Fruit fly (Drosophila melanogaster) Kc167 (cell line): Measurements from ENCODE around the gene Hel89B.

Experiments
- Myc ChIP-seq: fragments of >200 bp; optimal IDR thresholded peaks from 2 replicates; lab custom pipeline; 2017; ENCODE audit warnings: missing external identifiers
- h ChIP-seq: fragments of >200 bp; optimal IDR thresholded peaks from 3 replicates; lab custom pipeline; 2018; ENCODE audit warnings: missing external identifiers
- insv ChIP-seq: fragments of >200 bp; optimal IDR thresholded peaks from 3 replicates; lab custom pipeline; 2018; ENCODE audit warnings: missing external identifiers

DNA sequence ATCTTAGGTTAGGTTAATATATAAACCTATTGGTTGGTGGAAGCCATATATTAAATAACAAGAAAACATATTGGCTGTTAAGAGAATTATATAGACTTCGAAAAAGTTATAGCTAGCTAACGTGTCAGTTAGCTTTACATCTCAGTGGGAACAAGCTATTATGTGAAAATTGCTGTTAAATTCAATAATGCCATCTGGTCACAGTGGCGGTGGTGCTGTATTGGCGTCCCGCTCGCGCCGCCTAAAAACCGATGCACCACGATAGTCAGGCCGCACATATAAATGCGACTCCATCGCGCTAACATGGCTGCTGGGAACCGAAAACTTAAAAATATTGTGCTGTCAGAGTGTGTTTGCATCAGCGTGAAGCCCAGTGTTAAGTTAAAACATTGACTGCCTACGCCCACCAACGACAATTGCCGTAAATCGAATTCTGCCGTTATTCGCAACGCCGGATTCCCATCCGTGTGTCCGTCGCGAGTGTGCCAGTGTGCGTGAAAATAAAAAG is at the start of gene Hel89B:
- no peak for TF ChIP-seq h (lab: Kevin White, UChicago)
- TF ChIP-seq insv (lab: Kevin White, UChicago), result no peak
- no peak for TF ChIP-seq Myc
